Fruit fly (Drosophila melanogaster) whole organism, embryonic: ENCODE measurements around the gene tsh.

Experiments used
- C15 ChIP-seq: fragments of 200-800 bp; sonication (Bioruptor generic); IDR thresholded peaks from 3 replicates; pipeline ENCODE4 v1.3.6; 2022; ENCODE audit warnings: missing biosample characterization, missing genetic modification characterization
- CG10321 ChIP-seq: fragments of 200-800 bp; sonication (Bioruptor generic); IDR thresholded peaks from 2 replicates; pipeline ENCODE4 v1.3.6; 2022; ENCODE audit warnings: missing biosample characterization, missing genetic modification characterization
- CG12236 ChIP-seq: fragments of 200-800 bp; sonication (Bioruptor generic); optimal IDR thresholded peaks from 2 replicates; lab custom pipeline; 2016; ENCODE audit warnings: missing biosample characterization, missing genetic modification characterization
- CG1233 ChIP-seq: fragments of 200-800 bp; sonication (Bioruptor generic); optimal IDR thresholded peaks from 4 replicates; lab custom pipeline; 2018; ENCODE audit warnings: missing biosample characterization, mild to moderate bottlenecking, missing genetic modification characterization
- CG14965 ChIP-seq: fragments of 200-800 bp; sonication (Bioruptor generic); optimal IDR thresholded peaks from 2 replicates; lab custom pipeline; 2016; ENCODE audit warnings: missing biosample characterization, missing genetic modification characterization, borderline replicate concordance
- CG1603 ChIP-seq: fragments of 200-800 bp; sonication (Bioruptor generic); optimal IDR thresholded peaks from 2 replicates; lab custom pipeline; 2019; ENCODE audit warnings: missing biosample characterization, mild to moderate bottlenecking, missing genetic modification characterization, moderate library complexity
- CG16863 ChIP-seq: fragments of 200-800 bp; sonication (Bioruptor generic); optimal IDR thresholded peaks from 3 replicates; lab custom pipeline; 2016; ENCODE audit warnings: missing biosample characterization, missing genetic modification characterization
- CG17361 ChIP-seq: fragments of 200-800 bp; sonication (Bioruptor generic); IDR thresholded peaks from 3 replicates; pipeline ENCODE4 v1.3.6; 2022; ENCODE audit warnings: missing biosample characterization, missing genetic modification characterization
- CG18011 ChIP-seq: fragments of 200-800 bp; sonication (Bioruptor generic); optimal IDR thresholded peaks from 2 replicates; lab custom pipeline; 2017; ENCODE audit warnings: missing biosample characterization, missing genetic modification characterization, mild to moderate bottlenecking, moderate library complexity, missing genotype
- CG32767 ChIP-seq: fragments of 200-800 bp; sonication (Bioruptor generic); IDR thresholded peaks from 2 replicates; pipeline ENCODE4 v1.3.6; 2022; ENCODE audit warnings: missing biosample characterization, missing genetic modification characterization
- CG4282 ChIP-seq: fragments of 200-800 bp; sonication (Bioruptor generic); optimal IDR thresholded peaks from 2 replicates; lab custom pipeline; 2016; ENCODE audit warnings: missing biosample characterization, missing genetic modification characterization
- CG8944 ChIP-seq: fragments of 200-800 bp; sonication (Bioruptor generic); optimal IDR thresholded peaks from 3 replicates; lab custom pipeline; 2016; ENCODE audit warnings: missing biosample characterization, missing genetic modification characterization
- D ChIP-seq, 2 experiments: fragments of 200-800 bp in 1 of 2; fragments of >200 bp in 1 of 2; sonication (Bioruptor generic) in 1 of 2; optimal IDR thresholded peaks; 2 replicates in 1 of 2; 3 replicates in 1 of 2; lab custom pipeline; 2017; ENCODE audit warnings: mild to moderate bottlenecking in 1 of 2, missing biosample characterization in 1 of 2, missing genetic modification characterization in 1 of 2, missing genetic modification reagents in 1 of 2
- D19A ChIP-seq: fragments of 200-800 bp; optimal IDR thresholded peaks from 3 replicates; lab custom pipeline; 2019; ENCODE audit warnings: missing biosample characterization, mild to moderate bottlenecking, missing genetic modification characterization, moderate library complexity
- Dip2 ChIP-seq: fragments of 200-800 bp; sonication (Bioruptor generic); IDR thresholded peaks from 2 replicates; pipeline ENCODE4 v1.3.6; 2022; ENCODE audit warnings: missing biosample characterization, missing genetic modification characterization
- GATAe ChIP-seq: fragments of 200-800 bp; sonication (Bioruptor generic); conservative IDR thresholded peaks from 2 replicates; pipeline ENCODE4 v1.3.6; 2022; ENCODE audit warnings: missing biosample characterization, missing genetic modification characterization
- Hey ChIP-seq: fragments of 200-800 bp; sonication (Bioruptor generic); optimal IDR thresholded peaks from 3 replicates; lab custom pipeline; 2018; ENCODE audit warnings: missing biosample characterization, mild to moderate bottlenecking, missing genetic modification characterization
- MBD-R2 ChIP-seq: fragments of 200-800 bp; sonication (Bioruptor generic); IDR thresholded peaks from 2 replicates; pipeline ENCODE4 v1.3.6; 2022; ENCODE audit warnings: missing biosample characterization, missing genetic modification characterization
- Optix ChIP-seq: fragments of 200-800 bp; sonication (Bioruptor generic); IDR thresholded peaks from 3 replicates; pipeline ENCODE4 v1.3.6; 2022; ENCODE audit warnings: missing biosample characterization, missing genetic modification characterization
- Scr ChIP-seq: fragments of 200-800 bp; sonication (Bioruptor generic); IDR thresholded peaks from 2 replicates; pipeline ENCODE4 v1.3.6; 2022; ENCODE audit warnings: missing biosample characterization, missing genetic modification characterization; ENCODE audit not compliant: partially characterized antibody
- Side ChIP-seq: fragments of 200-800 bp; sonication (Bioruptor generic); optimal IDR thresholded peaks from 2 replicates; lab custom pipeline; 2016; ENCODE audit warnings: missing biosample characterization, missing genetic modification characterization
- Six4 ChIP-seq: fragments of 200-800 bp; sonication (Bioruptor generic); optimal IDR thresholded peaks from 2 replicates; lab custom pipeline; 2016; ENCODE audit warnings: missing biosample characterization, missing genetic modification characterization
- Xrp1 ChIP-seq: fragments of 200-800 bp; sonication (Bioruptor generic); IDR thresholded peaks from 2 replicates; pipeline ENCODE4 v1.3.6; 2022; ENCODE audit warnings: missing biosample characterization, missing genetic modification characterization
- abd-A ChIP-seq: fragments of 200-800 bp; sonication (Bioruptor generic); optimal IDR thresholded peaks from 3 replicates; lab custom pipeline; 2019; ENCODE audit warnings: missing biosample characterization, mild to moderate bottlenecking, missing genetic modification characterization, moderate library complexity
- br ChIP-seq: fragments of >200 bp; optimal IDR thresholded peaks from 2 replicates; lab custom pipeline; 2017
- cas ChIP-seq: fragments of 200-800 bp; sonication (Bioruptor generic); IDR thresholded peaks from 2 replicates; pipeline ENCODE4 v1.3.6; 2022; ENCODE audit warnings: missing biosample characterization, missing genetic modification characterization
- dati ChIP-seq: fragments of 200-800 bp; sonication (Bioruptor generic); IDR thresholded peaks from 2 replicates; pipeline ENCODE4 v1.3.6; 2022; ENCODE audit warnings: missing biosample characterization, missing genetic modification characterization
- emc ChIP-seq: fragments of 200-800 bp; sonication (Bioruptor generic); optimal IDR thresholded peaks from 2 replicates; lab custom pipeline; 2016; ENCODE audit warnings: missing biosample characterization, missing genetic modification characterization
- eve ChIP-seq, 2 experiments: fragments of >200 bp; optimal IDR thresholded peaks; 2 replicates each; lab custom pipeline; 2017; ENCODE audit warnings: missing biosample characterization in 2 of 2, missing genetic modification characterization in 2 of 2
- ewg ChIP-seq: fragments of 200-800 bp; sonication (Bioruptor generic); optimal IDR thresholded peaks from 3 replicates; lab custom pipeline; 2017; ENCODE audit warnings: mild to moderate bottlenecking, missing biosample characterization, missing genetic modification reagents, missing genetic modification characterization
- fd3F ChIP-seq: fragments of 200-800 bp; sonication (Bioruptor generic); optimal IDR thresholded peaks from 2 replicates; lab custom pipeline; 2018; ENCODE audit warnings: missing biosample characterization, mild to moderate bottlenecking, missing genetic modification characterization, moderate library complexity
- ftz-f1 ChIP-seq: fragments of 200-800 bp; sonication (Bioruptor generic); optimal IDR thresholded peaks from 2 replicates; lab custom pipeline; 2016; ENCODE audit warnings: missing biosample characterization, missing genetic modification characterization
- gsb-n ChIP-seq: fragments of 200-800 bp; sonication (Bioruptor generic); optimal IDR thresholded peaks from 3 replicates; lab custom pipeline; 2018; ENCODE audit warnings: missing biosample characterization, mild to moderate bottlenecking, missing genetic modification characterization
- hth ChIP-seq: fragments of >200 bp; optimal IDR thresholded peaks from 2 replicates; lab custom pipeline; 2017; ENCODE audit warnings: inconsistent platforms
- insv ChIP-seq, 2 experiments: fragments of 200-800 bp; sonication (Bioruptor generic); optimal IDR thresholded peaks; 3 replicates each; lab custom pipeline; 2016 to 2018; ENCODE audit warnings: missing biosample characterization in 2 of 2, missing genetic modification characterization in 2 of 2
- knrl ChIP-seq: fragments of 200-800 bp; sonication (Bioruptor generic); IDR thresholded peaks from 3 replicates; pipeline ENCODE4 v1.3.6; 2022; ENCODE audit warnings: missing biosample characterization, missing genetic modification characterization; ENCODE audit not compliant: partially characterized antibody
- lov ChIP-seq, 2 experiments: fragments of 200-800 bp in 1 of 2; fragments of >200 bp in 1 of 2; sonication (Bioruptor generic) in 1 of 2; IDR thresholded peaks in 1 of 2; optimal IDR thresholded peaks in 1 of 2; 2 replicates in 1 of 2; 3 replicates in 1 of 2; pipeline versions ENCODE4 v1.3.6 to Lab custom; 2017 to 2022; ENCODE audit warnings: missing biosample characterization in 1 of 2, missing genetic modification characterization in 1 of 2
- mam ChIP-seq: fragments of 200-800 bp; sonication (Bioruptor generic); optimal IDR thresholded peaks from 3 replicates; lab custom pipeline; 2016; ENCODE audit warnings: missing biosample characterization, missing genetic modification characterization
- pros ChIP-seq: fragments of 200-800 bp; sonication (Bioruptor generic); optimal IDR thresholded peaks from 3 replicates; lab custom pipeline; 2019; ENCODE audit warnings: missing biosample characterization, mild to moderate bottlenecking, missing genetic modification characterization, moderate library complexity
- run ChIP-seq: fragments of 200-800 bp; sonication (Bioruptor generic); optimal IDR thresholded peaks from 3 replicates; lab custom pipeline; 2018; ENCODE audit warnings: missing biosample characterization, mild to moderate bottlenecking, missing genetic modification characterization
- scrt ChIP-seq: fragments of 200-800 bp; sonication (Bioruptor generic); optimal IDR thresholded peaks from 2 replicates; lab custom pipeline; 2018; ENCODE audit warnings: missing biosample characterization, mild to moderate bottlenecking, missing genetic modification characterization, moderate library complexity
- sens ChIP-seq: fragments of 200-800 bp; sonication (Bioruptor generic); peaks from one replicate; lab custom pipeline; 2016; ENCODE audit warnings: missing biosample characterization, missing genetic modification characterization
- sob ChIP-seq: fragments of 200-800 bp; sonication (Bioruptor generic); IDR thresholded peaks from 2 replicates; pipeline ENCODE4 v1.3.6; 2022; ENCODE audit warnings: missing biosample characterization, missing genetic modification characterization
- tin ChIP-seq: fragments of 200-800 bp; sonication (Bioruptor generic); optimal IDR thresholded peaks from 3 replicates; lab custom pipeline; 2016; ENCODE audit warnings: missing biosample characterization, missing genetic modification characterization
- tll ChIP-seq, 2 experiments: fragments of 200-800 bp in 1 of 2; fragments of >200 bp in 1 of 2; sonication (Bioruptor generic) in 1 of 2; optimal IDR thresholded peaks; 2 replicates each; lab custom pipeline; 2017 to 2019; ENCODE audit warnings: missing biosample characterization in 2 of 2, missing genetic modification characterization in 2 of 2, mild to moderate bottlenecking in 1 of 2, moderate library complexity in 1 of 2
- twi ChIP-seq: fragments of 200-800 bp; optimal IDR thresholded peaks from 2 replicates; lab custom pipeline; 2019; ENCODE audit warnings: missing biosample characterization, mild to moderate bottlenecking, missing genetic modification characterization, moderate library complexity
- vfl ChIP-seq: fragments of 200-800 bp; sonication (Bioruptor generic); optimal IDR thresholded peaks from 2 replicates; lab custom pipeline; 2016; ENCODE audit warnings: missing biosample characterization, missing genetic modification characterization
- zen ChIP-seq: fragments of 200-800 bp; sonication (Bioruptor generic); optimal IDR thresholded peaks from 3 replicates; lab custom pipeline; 2018; ENCODE audit warnings: missing biosample characterization, mild to moderate bottlenecking, missing genetic modification characterization, moderate library complexity

The tsh gene

DNA sequence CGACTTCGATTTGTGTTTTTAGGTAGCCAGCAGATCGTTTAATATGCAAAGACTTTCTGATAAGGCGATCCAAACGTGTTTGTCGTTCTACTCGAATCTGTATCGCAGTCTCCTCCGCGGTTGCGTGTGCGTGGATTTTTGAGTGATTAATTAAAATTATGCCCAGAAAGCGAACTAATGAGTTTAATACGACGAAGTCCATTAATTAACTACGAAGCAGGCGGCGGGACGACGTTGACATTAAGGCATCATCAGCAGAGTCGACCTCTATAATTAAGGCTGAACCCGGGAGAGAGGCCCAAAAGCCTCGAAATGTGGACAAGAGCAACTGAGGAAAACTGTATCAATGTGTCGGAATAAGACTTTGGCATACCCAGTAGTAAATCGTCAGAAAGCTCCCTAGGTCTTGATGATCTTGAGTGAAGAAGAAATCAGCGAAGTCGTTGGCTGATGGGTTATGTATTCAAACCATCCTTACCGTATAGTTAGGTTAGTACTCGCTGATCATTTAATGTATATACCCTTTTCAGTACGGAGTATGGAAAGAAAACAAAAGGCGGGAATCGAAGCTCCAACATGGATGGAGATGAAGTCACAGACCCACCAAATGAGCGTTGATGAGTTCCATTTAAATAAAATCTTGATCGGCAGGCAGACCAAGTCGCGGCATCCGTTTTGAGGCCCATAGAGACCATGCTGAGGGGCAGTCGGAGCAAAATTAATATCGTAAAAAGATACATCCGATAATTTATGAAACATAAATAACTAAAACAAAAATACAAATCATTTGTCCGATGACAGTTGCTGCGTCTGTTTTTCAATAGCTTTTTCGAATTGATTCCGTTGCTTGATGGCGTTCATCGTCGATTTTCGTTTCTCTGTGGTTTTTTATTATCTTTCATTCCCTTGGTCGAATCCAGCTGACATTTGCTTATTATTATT is 38.9 kb downstream of the tsh start (continued):
- TF ChIP-seq mam (GFP tag; lab: Kevin White, UChicago) (peak; percentile 91), Six4 (GFP tag; lab: Kevin White, UChicago) (peak; percentile 90), Hey (peak; percentile 37), cas (GFP tag; lab: Robert Waterston, UW) (peak; percentile 45; the same call in 1 of the 2 replicates), sob (GFP tag; lab: Robert Waterston, UW) (peak; percentile 94), CG8944 (GFP tag; lab: Kevin White, UChicago) (peak; percentile 93), insv (GFP tag; optimal IDR thresholded peaks at IDR 0.05; lab: Kevin White, UChicago) (no peak), CG4282 (peak; percentile 76), Optix (GFP tag; lab: Robert Waterston, UW) (peak; percentile 94), run (tag; lab: Kevin White, UChicago) (peak; percentile 51), MBD-R2 (GFP tag; lab: Robert Waterston, UW) (peak; percentile 73), hth (no peak), vfl (peak; percentile 83), CG18011 (GFP tag; lab: Kevin White, UChicago) (peak; percentile 54), gsb-n (tag; lab: Kevin White, UChicago) (peak; percentile 87), Dip2 (GFP tag; lab: Robert Waterston, UW) (peak; percentile 45), scrt (GFP tag; lab: Kevin White, UChicago) (peak; percentile 79), ftz-f1 (GFP tag; lab: Kevin White, UChicago) (no peak), emc (GFP tag; lab: Kevin White, UChicago) (peak; percentile 78), D19A (tag; lab: Kevin White, UChicago) (peak; percentile 90), CG12236 (GFP tag; lab: Kevin White, UChicago) (peak; percentile 88), knrl (no peak), GATAe (GFP tag; lab: Robert Waterston, UW) (peak; percentile 55; the same call in 1 of the 2 replicates), CG1603 (peak; percentile 97), Xrp1 (GFP tag; lab: Robert Waterston, UW) (peak; percentile 94), CG1233 (GFP tag; lab: Kevin White, UChicago) (peak; percentile 85), C15 (GFP tag; lab: Robert Waterston, UW) (peak; percentile 67; the same call in 1 of the 3 replicates), lov (optimal IDR thresholded peaks at IDR 0.05; lab: Kevin White, UChicago) (no peak), lov (GFP tag; IDR thresholded peaks at IDR 0.05; lab: Robert Waterston, UW) (peak; percentile 89), dati (GFP tag; lab: Robert Waterston, UW) (peak; percentile 89), eve (GFP tag; optimal IDR thresholded peaks at IDR 0.05; lab: Kevin White, UChicago) (peak in 1 of 2 experiments; percentile 95), br (lab: Kevin White, UChicago) (no peak), CG14965 (GFP tag; lab: Kevin White, UChicago) (peak; percentile 69), tin (peak; percentile 89), Side (GFP tag; lab: Kevin White, UChicago) (peak; percentile 91), tll (GFP tag; optimal IDR thresholded peaks at IDR 0.05; lab: Kevin White, UChicago) (no peak), ewg (GFP tag; lab: Kevin White, UChicago) (peak; percentile 89)

- TF ChIP-seq twi (tag; lab: Kevin White, UChicago) (peak; percentile 1), CG17361 (GFP tag; lab: Robert Waterston, UW) (no peak), sens (GFP tag; lab: Kevin White, UChicago) (peak; percentile 53), abd-A (tag; lab: Kevin White, UChicago) (peak; percentile 29), D (optimal IDR thresholded peaks at IDR 0.05; lab: Kevin White, UChicago) (peak; percentile 20), D (GFP tag; optimal IDR thresholded peaks at IDR 0.05; lab: Kevin White, UChicago) (no peak), zen (tag; lab: Kevin White, UChicago) (peak; percentile 30), Scr (GFP tag; lab: Robert Waterston, UW) (0 out of 2 replicates have a peak, but pooled peaks have one; percentile 12), fd3F (GFP tag; lab: Kevin White, UChicago) (no peak), CG16863 (GFP tag; lab: Kevin White, UChicago) (no peak), hth (peak; percentile 56), CG32767 (GFP tag; lab: Robert Waterston, UW) (0 out of 2 replicates have a peak, but pooled peaks have one; percentile 39), CG10321 (peak; percentile 73), pros (GFP tag; lab: Kevin White, UChicago) (peak; percentile 88)
Observed at dm6 chr2L:21868712-21869280, 40.4 kb downstream of the tsh start.
